Worm (Caenorhabditis elegans) whole organism, L3 larva: ENCODE data around the gene C30F2.2.

Experiments
- ama-1 ChIP-seq: fragments of 150-350 bp; optimal IDR thresholded peaks from 2 replicates; lab custom pipeline; 2018
- nhr-11 ChIP-seq: fragments of 150-350 bp; optimal IDR thresholded peaks from 2 replicates; lab custom pipeline; 2014; ENCODE audit warnings: missing biosample characterization, missing genetic modification characterization
- nhr-237 ChIP-seq: fragments of 150-350 bp; optimal IDR thresholded peaks from 2 replicates; lab custom pipeline; 2014; ENCODE audit warnings: missing biosample characterization, missing genetic modification characterization
- nhr-28 ChIP-seq: fragments of 150-350 bp; optimal IDR thresholded peaks from 2 replicates; lab custom pipeline; 2014; ENCODE audit warnings: missing biosample characterization, missing genetic modification characterization
- pqm-1 ChIP-seq: fragments of 150-350 bp; optimal IDR thresholded peaks from 2 replicates; lab custom pipeline; 2017; ENCODE audit warnings: missing biosample characterization, missing genetic modification characterization, inconsistent platforms
- skn-1 ChIP-seq: fragments of 150-350 bp; optimal IDR thresholded peaks from 2 replicates; lab custom pipeline; 2014; ENCODE audit warnings: missing biosample characterization, missing genetic modification characterization
- unc-62 ChIP-seq: fragments of 150-350 bp; sonication (generic microtip); optimal IDR thresholded peaks from 4 replicates; lab custom pipeline; 2014; ENCODE audit warnings: missing biosample characterization, missing genetic modification reagents, missing genetic modification characterization
- ztf-11 ChIP-seq: fragments of 150-350 bp; optimal IDR thresholded peaks from 2 replicates; lab custom pipeline; 2014; ENCODE audit warnings: missing biosample characterization, missing genetic modification characterization

- no peak for TF ChIP-seq ama-1 (lab: Kevin White, UChicago)
- no peak for TF ChIP-seq pqm-1 (tag; lab: Kevin White, UChicago)
- TF ChIP-seq unc-62 (GFP tag; lab: Kevin White, UChicago) = no peak
- TF ChIP-seq nhr-237 (tag; lab: Kevin White, UChicago) = no peak
- TF ChIP-seq nhr-28 (tag; lab: Kevin White, UChicago) = no peak
- no peak for TF ChIP-seq nhr-11 (tag; lab: Kevin White, UChicago)
- no peak for TF ChIP-seq ztf-11 (tag; lab: Kevin White, UChicago)
- TF ChIP-seq skn-1 = no peak
These were observed 44.8 kb downstream of the C30F2.2 start, which contains the start of gene B0395.3 for ce11 chrX:16040207-16040716.
